Fruit fly (Drosophila melanogaster) whole organism, prepupa: ENCODE data around the gene Fuca.

Source experiments
- CG10631 ChIP-seq: fragments of 200-800 bp; sonication (Bioruptor generic); optimal IDR thresholded peaks from 2 replicates; lab custom pipeline; 2016; ENCODE audit warnings: missing biosample characterization, missing genetic modification characterization
- CG11762 ChIP-seq: fragments of 200-800 bp; sonication (Bioruptor generic); optimal IDR thresholded peaks from 3 replicates; lab custom pipeline; 2016; ENCODE audit warnings: missing biosample characterization, missing genetic modification characterization; ENCODE audit not compliant: insufficient read depth
- CG11902 ChIP-seq: fragments of 200-800 bp; sonication (Bioruptor generic); optimal IDR thresholded peaks from 3 replicates; lab custom pipeline; 2016; ENCODE audit warnings: missing biosample characterization, missing genetic modification characterization
- CG15336 ChIP-seq: fragments of 200-800 bp; sonication (Bioruptor generic); IDR thresholded peaks from 2 replicates; pipeline ENCODE4 v1.3.6; 2022; ENCODE audit warnings: missing biosample characterization, missing genetic modification characterization
- CG16779 ChIP-seq: fragments of 200-800 bp; sonication (Bioruptor generic); optimal IDR thresholded peaks from 3 replicates; lab custom pipeline; 2017; ENCODE audit warnings: missing biosample characterization, mild to moderate bottlenecking, missing genetic modification characterization
- CG3032 ChIP-seq: fragments of 200-800 bp; optimal IDR thresholded peaks from 2 replicates; lab custom pipeline; 2019; ENCODE audit warnings: missing biosample characterization, mild to moderate bottlenecking, missing genetic modification characterization, moderate library complexity
- CG31627 ChIP-seq: fragments of 200-800 bp; sonication (Bioruptor generic); optimal IDR thresholded peaks from 3 replicates; lab custom pipeline; 2016; ENCODE audit warnings: missing biosample characterization, missing genetic modification characterization
- CG32006 ChIP-seq: fragments of 200-800 bp; sonication (Bioruptor generic); optimal IDR thresholded peaks from 3 replicates; lab custom pipeline; 2017; ENCODE audit warnings: missing biosample characterization, mild to moderate bottlenecking, missing genetic modification characterization
- CG3919 ChIP-seq: fragments of 200-800 bp; sonication (Bioruptor generic); optimal IDR thresholded peaks from 3 replicates; lab custom pipeline; 2016; ENCODE audit warnings: missing biosample characterization, missing genetic modification characterization
- CG6276 ChIP-seq: fragments of 200-800 bp; sonication (Bioruptor generic); optimal IDR thresholded peaks from 2 replicates; lab custom pipeline; 2017; ENCODE audit warnings: missing biosample characterization, mild to moderate bottlenecking, missing genetic modification characterization
- CG6792 ChIP-seq: fragments of 200-800 bp; sonication (Bioruptor generic); optimal IDR thresholded peaks from 3 replicates; lab custom pipeline; 2016; ENCODE audit warnings: missing biosample characterization, missing genetic modification characterization
- CG6854 ChIP-seq: fragments of 200-800 bp; sonication (Bioruptor generic); optimal IDR thresholded peaks from 2 replicates; lab custom pipeline; 2017; ENCODE audit warnings: missing biosample characterization, mild to moderate bottlenecking, missing genetic modification characterization
- CG8119 ChIP-seq: fragments of 200-800 bp; sonication (Bioruptor generic); IDR thresholded peaks from 3 replicates; pipeline ENCODE4 v1.3.6; 2022; ENCODE audit warnings: missing biosample characterization, missing genetic modification characterization
- CG8632 ChIP-seq: fragments of 200-800 bp; sonication (Bioruptor generic); optimal IDR thresholded peaks from 3 replicates; lab custom pipeline; 2016; ENCODE audit warnings: missing biosample characterization, missing genetic modification characterization
- Eip93F ChIP-seq: fragments of 200-800 bp; sonication (Bioruptor generic); optimal IDR thresholded peaks from 2 replicates; lab custom pipeline; 2016; ENCODE audit warnings: missing biosample characterization, mild to moderate bottlenecking, missing genetic modification characterization
- Ets96B ChIP-seq: fragments of 200-800 bp; optimal IDR thresholded peaks from 2 replicates; lab custom pipeline; 2019; ENCODE audit warnings: missing biosample characterization, mild to moderate bottlenecking, missing genetic modification characterization, moderate library complexity
- Gug ChIP-seq: fragments of 200-800 bp; sonication (Bioruptor generic); IDR thresholded peaks from 2 replicates; pipeline ENCODE4 v1.3.6; 2022; ENCODE audit warnings: missing biosample characterization, missing genetic modification characterization
- Hr39 ChIP-seq: fragments of 200-800 bp; sonication (Bioruptor generic); optimal IDR thresholded peaks from 2 replicates; lab custom pipeline; 2016; ENCODE audit warnings: missing biosample characterization, missing genetic modification characterization
- Lpt ChIP-seq: fragments of 200-800 bp; sonication (Bioruptor generic); optimal IDR thresholded peaks from 3 replicates; lab custom pipeline; 2016; ENCODE audit warnings: missing biosample characterization, missing genetic modification characterization
- OdsH ChIP-seq: fragments of 200-800 bp; sonication (Bioruptor generic); optimal IDR thresholded peaks from 3 replicates; lab custom pipeline; 2016; ENCODE audit warnings: missing biosample characterization, missing genetic modification characterization
- Smox ChIP-seq: fragments of 200-800 bp; sonication (Bioruptor generic); optimal IDR thresholded peaks from 3 replicates; lab custom pipeline; 2016; ENCODE audit warnings: missing biosample characterization, missing genetic modification characterization
- Sox102F ChIP-seq: fragments of 200-800 bp; sonication (Bioruptor generic); optimal IDR thresholded peaks from 2 replicates; lab custom pipeline; 2016; ENCODE audit warnings: missing biosample characterization, mild to moderate bottlenecking, missing genetic modification characterization
- Sox14 ChIP-seq: fragments of 200-800 bp; sonication (Bioruptor generic); optimal IDR thresholded peaks from 3 replicates; lab custom pipeline; 2016; ENCODE audit warnings: missing biosample characterization, missing genetic modification characterization
- Sox15 ChIP-seq: fragments of 200-800 bp; sonication (Bioruptor generic); optimal IDR thresholded peaks from 3 replicates; lab custom pipeline; 2016; ENCODE audit warnings: missing biosample characterization, missing genetic modification characterization
- achi ChIP-seq: fragments of 200-800 bp; sonication (Bioruptor generic); optimal IDR thresholded peaks from 3 replicates; lab custom pipeline; 2016; ENCODE audit warnings: missing biosample characterization, missing genetic modification characterization
- cyc ChIP-seq: fragments of 200-800 bp; sonication (Bioruptor generic); optimal IDR thresholded peaks from 3 replicates; lab custom pipeline; 2016; ENCODE audit warnings: missing biosample characterization, missing genetic modification characterization
- dsx ChIP-seq: fragments of 200-800 bp; optimal IDR thresholded peaks from 3 replicates; lab custom pipeline; 2019; ENCODE audit warnings: missing biosample characterization, mild to moderate bottlenecking, missing genetic modification characterization, moderate library complexity; ENCODE audit not compliant: poor library complexity, severe bottlenecking
- eg ChIP-seq: fragments of 200-800 bp; sonication (Bioruptor generic); IDR thresholded peaks from 3 replicates; pipeline ENCODE4 v1.3.6; 2022; ENCODE audit warnings: missing biosample characterization, missing genetic modification characterization
- fd59A ChIP-seq: fragments of 200-800 bp; sonication (Bioruptor generic); optimal IDR thresholded peaks from 2 replicates; lab custom pipeline; 2017; ENCODE audit warnings: missing biosample characterization, mild to moderate bottlenecking, missing genetic modification characterization, missing genetic modification reagents
- fkh ChIP-seq: fragments of 200-800 bp; sonication (Bioruptor generic); optimal IDR thresholded peaks from 3 replicates; lab custom pipeline; 2017; ENCODE audit warnings: missing biosample characterization, mild to moderate bottlenecking, missing genetic modification characterization, moderate library complexity
- ss ChIP-seq, 2 experiments: fragments of 200-800 bp; sonication (Bioruptor generic); optimal IDR thresholded peaks; 2 replicates in 1 of 2; 3 replicates in 1 of 2; lab custom pipeline; 2017 to 2018; ENCODE audit warnings: mild to moderate bottlenecking in 2 of 2, missing biosample characterization in 2 of 2, missing genetic modification characterization in 2 of 2, moderate library complexity in 1 of 2
- topi ChIP-seq: fragments of 200-800 bp; sonication (Bioruptor generic); optimal IDR thresholded peaks from 3 replicates; lab custom pipeline; 2016; ENCODE audit warnings: missing biosample characterization, missing genetic modification characterization
- vri ChIP-seq: fragments of 200-800 bp; sonication (Bioruptor generic); optimal IDR thresholded peaks from 3 replicates; lab custom pipeline; 2016; ENCODE audit warnings: missing biosample characterization, mild to moderate bottlenecking, missing genetic modification characterization

Gene Fuca

dm6 chr3L:11515349-11516079, 7.0 kb downstream of the Fuca start (continued):
- TF ChIP-seq CG15336 (GFP tag; lab: Robert Waterston, UW) (no peak), CG6854 (GFP tag; lab: Kevin White, UChicago) (no peak), Eip93F (GFP tag; lab: Kevin White, UChicago) (no peak), CG8119 (no peak), CG11902 (GFP tag; lab: Kevin White, UChicago) (no peak), fkh (GFP tag; lab: Kevin White, UChicago) (no peak), achi (no peak), Sox14 (peak; percentile 17), CG10631 (GFP tag; lab: Kevin White, UChicago) (no peak), Sox102F (GFP tag; lab: Kevin White, UChicago) (no peak), Sox15 (GFP tag; lab: Kevin White, UChicago) (no peak), fd59A (GFP tag; lab: Kevin White, UChicago) (no peak), CG3919 (GFP tag; lab: Kevin White, UChicago) (peak; percentile 11), Lpt (GFP tag; lab: Kevin White, UChicago) (no peak), OdsH (GFP tag; lab: Kevin White, UChicago) (no peak), Ets96B (tag; lab: Kevin White, UChicago) (no peak), CG11762 (GFP tag; lab: Kevin White, UChicago) (no peak), Gug (GFP tag; lab: Robert Waterston, UW) (no peak), Smox (GFP tag; lab: Kevin White, UChicago) (peak; percentile 31), CG31627 (peak; percentile 16), CG32006 (no peak), topi (peak; percentile 24), ss (GFP tag; optimal IDR thresholded peaks at IDR 0.05; lab: Kevin White, UChicago) (no peak), cyc (peak; percentile 12), CG3032 (no peak), CG6276 (GFP tag; lab: Kevin White, UChicago) (no peak), Hr39 (GFP tag; lab: Kevin White, UChicago) (peak; percentile 24), CG16779 (no peak)

- TF ChIP-seq topi = no peak
- TF ChIP-seq CG3919 (GFP tag; lab: Kevin White, UChicago) = no peak
- no peak for TF ChIP-seq Gug (GFP tag; lab: Robert Waterston, UW)
- TF ChIP-seq eg (GFP tag; lab: Robert Waterston, UW) = no peak
- no peak for TF ChIP-seq CG8632 (GFP tag; lab: Kevin White, UChicago)
- TF ChIP-seq Sox14 = no peak
- no peak for TF ChIP-seq Eip93F (GFP tag; lab: Kevin White, UChicago)
- TF ChIP-seq fd59A (GFP tag; lab: Kevin White, UChicago) = no peak
- TF ChIP-seq CG8119 = no peak
- TF ChIP-seq CG10631 (GFP tag; lab: Kevin White, UChicago) = no peak
Observed at dm6 chr3L:11513405-11513804, 9.1 kb downstream of the Fuca start, which contains the start of gene CG7512. Gene CG7512, plus strand, starts transcription at chr3L:11513705.

DNA sequence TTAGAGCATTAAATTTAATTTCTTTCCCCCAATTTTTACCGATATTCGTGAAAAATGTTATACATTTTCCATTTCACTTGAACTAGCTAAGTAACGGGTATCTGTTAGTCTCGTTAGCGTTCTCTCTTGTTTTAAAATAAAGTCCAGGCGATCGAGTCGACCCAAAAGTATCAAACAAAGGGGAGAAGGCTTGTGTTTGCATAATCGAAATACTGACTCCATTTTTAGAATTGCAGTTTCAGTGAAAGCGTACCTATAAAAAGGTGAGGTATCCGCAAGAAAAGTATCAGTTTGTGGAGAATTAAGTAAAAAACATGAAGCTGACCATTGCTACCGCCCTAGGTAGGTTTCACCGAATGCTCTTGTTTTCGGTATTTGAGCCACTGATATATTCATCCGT, 10.6 kb downstream of the Fuca start, which contains the start of gene Sgs3:
Gene Sgs3 (plus strand): TSS at position 301 of the 400 bp plus-strand sequence.
- TF ChIP-seq Sox14 (no peak), Gug (GFP tag; lab: Robert Waterston, UW) (no peak), vri (no peak), Ets96B (tag; lab: Kevin White, UChicago) (no peak), CG6792 (GFP tag; lab: Kevin White, UChicago) (no peak), eg (GFP tag; lab: Robert Waterston, UW) (no peak)
- TF ChIP-seq, all 60 proteins: peak for 0

- TF ChIP-seq dsx (GFP tag; lab: Kevin White, UChicago) = no peak
- peak; percentile 2 for TF ChIP-seq fkh (GFP tag; lab: Kevin White, UChicago)
- no peak for TF ChIP-seq achi
Observed at dm6 chr3L:11511243-11511642, 11.3 kb downstream of the Fuca start.
